Fruit fly (Drosophila melanogaster) whole organism, adult: ENCODE results near the gene CG9205.

Source experiments
- CG11617 ChIP-seq: fragments of 200-800 bp; sonication (Bioruptor generic); optimal IDR thresholded peaks from 2 replicates; lab custom pipeline; 2017; ENCODE audit warnings: mild to moderate bottlenecking, missing biosample characterization, missing genetic modification reagents, missing genetic modification characterization
- CG12768 ChIP-seq: fragments of 200-800 bp; sonication (Bioruptor generic); optimal IDR thresholded peaks from 2 replicates; lab custom pipeline; 2017; ENCODE audit warnings: missing biosample characterization, missing genetic modification characterization, mild to moderate bottlenecking, moderate library complexity, missing genetic modification reagents
- CG14711 ChIP-seq: fragments of 200-800 bp; sonication (Bioruptor generic); optimal IDR thresholded peaks from 2 replicates; lab custom pipeline; 2018; ENCODE audit warnings: missing biosample characterization, mild to moderate bottlenecking, missing genetic modification characterization, moderate library complexity
- CG1620 ChIP-seq: fragments of 200-800 bp; sonication (Bioruptor generic); optimal IDR thresholded peaks from 2 replicates; lab custom pipeline; 2016; ENCODE audit warnings: missing biosample characterization, missing genetic modification characterization
- CG33017 ChIP-seq: fragments of 200-800 bp; sonication (Bioruptor generic); optimal IDR thresholded peaks from 2 replicates; lab custom pipeline; 2018; ENCODE audit warnings: missing biosample characterization, mild to moderate bottlenecking, missing genetic modification characterization, moderate library complexity
- CG5204 ChIP-seq: fragments of 200-800 bp; sonication (Bioruptor generic); optimal IDR thresholded peaks from 2 replicates; lab custom pipeline; 2016; ENCODE audit warnings: missing biosample characterization, missing genetic modification characterization
- CG7045 ChIP-seq: fragments of 200-800 bp; sonication (Bioruptor generic); optimal IDR thresholded peaks from 2 replicates; lab custom pipeline; 2017; ENCODE audit warnings: missing biosample characterization, mild to moderate bottlenecking, missing genetic modification characterization
- CG7101 ChIP-seq: fragments of 200-800 bp; sonication (Bioruptor generic); optimal IDR thresholded peaks from 2 replicates; lab custom pipeline; 2018; ENCODE audit warnings: missing biosample characterization, mild to moderate bottlenecking, missing genetic modification characterization, moderate library complexity
- Clk ChIP-seq: fragments of 200-800 bp; sonication (Bioruptor generic); optimal IDR thresholded peaks from 2 replicates; lab custom pipeline; 2017; ENCODE audit warnings: missing biosample characterization, missing genetic modification characterization
- Crg-1 ChIP-seq: fragments of 200-800 bp; sonication (Bioruptor generic); optimal IDR thresholded peaks from 2 replicates; lab custom pipeline; 2016; ENCODE audit warnings: missing biosample characterization, missing genetic modification characterization
- Hr96 ChIP-seq: fragments of 200-800 bp; sonication (Bioruptor generic); optimal IDR thresholded peaks from 2 replicates; lab custom pipeline; 2016; ENCODE audit warnings: missing biosample characterization, missing genetic modification characterization
- Mnt ChIP-seq: fragments of 200-800 bp; sonication (Bioruptor generic); optimal IDR thresholded peaks from 2 replicates; lab custom pipeline; 2016; ENCODE audit warnings: missing biosample characterization, mild to moderate bottlenecking, missing genetic modification characterization
- bab1 ChIP-seq: fragments of 200-800 bp; sonication (Bioruptor generic); optimal IDR thresholded peaks from 3 replicates; lab custom pipeline; 2019; ENCODE audit warnings: missing biosample characterization, mild to moderate bottlenecking, missing genetic modification characterization, moderate library complexity
- cic ChIP-seq: fragments of 200-800 bp; sonication (Bioruptor generic); optimal IDR thresholded peaks from 2 replicates; lab custom pipeline; 2017; ENCODE audit warnings: missing biosample characterization, mild to moderate bottlenecking, missing genetic modification characterization, moderate library complexity
- cnc ChIP-seq, 2 experiments: fragments of >200 bp; optimal IDR thresholded peaks; 2 replicates each; lab custom pipeline; 2017
- kay ChIP-seq: fragments of 200-800 bp; sonication (Bioruptor generic); peaks from one replicate; lab custom pipeline; 2016; ENCODE audit warnings: missing biosample characterization, missing genetic modification characterization, borderline replicate concordance
- ovo ChIP-seq: fragments of 200-800 bp; sonication (Bioruptor generic); optimal IDR thresholded peaks from 2 replicates; lab custom pipeline; 2016; ENCODE audit warnings: missing biosample characterization, missing genetic modification characterization
- pad ChIP-seq: fragments of 200-800 bp; sonication (Bioruptor generic); optimal IDR thresholded peaks from 3 replicates; lab custom pipeline; 2017; ENCODE audit warnings: missing biosample characterization, missing genetic modification characterization, mild to moderate bottlenecking, moderate library complexity, missing genetic modification reagents
- tj ChIP-seq: fragments of 200-800 bp; sonication (Bioruptor generic); optimal IDR thresholded peaks from 3 replicates; lab custom pipeline; 2017; ENCODE audit warnings: missing biosample characterization, mild to moderate bottlenecking, missing genetic modification characterization, moderate library complexity
- toe ChIP-seq: fragments of 200-800 bp; sonication (Bioruptor generic); optimal IDR thresholded peaks from 2 replicates; lab custom pipeline; 2016; ENCODE audit warnings: missing biosample characterization, missing genetic modification characterization

CG9205 gene

dm6 chr3L:1034887-1035260, 377 bp downstream of the CG9205 start:
- TF ChIP-seq CG12768 (GFP tag; lab: Kevin White, UChicago) (no peak), CG14711 (tag; lab: Kevin White, UChicago) (peak; percentile 5), CG1620 (GFP tag; lab: Kevin White, UChicago) (peak; percentile 5), bab1 (GFP tag; lab: Kevin White, UChicago) (peak; percentile 79), CG7101 (tag; lab: Kevin White, UChicago) (peak; percentile 60), CG7045 (GFP tag; lab: Kevin White, UChicago) (peak; percentile 4), Hr96 (GFP tag; lab: Kevin White, UChicago) (no peak), pad (GFP tag; lab: Kevin White, UChicago) (peak; percentile 38)

dm6 chr3L:1041410-1041809, 6.9 kb downstream of the CG9205 start:
- no peak for TF ChIP-seq cnc (optimal IDR thresholded peaks at IDR 0.05; lab: Kevin White, UChicago)
- no peak for TF ChIP-seq CG12768 (GFP tag; lab: Kevin White, UChicago)
- TF ChIP-seq CG33017 (tag; lab: Kevin White, UChicago), result no peak
- TF ChIP-seq pad (GFP tag; lab: Kevin White, UChicago), result no peak
- TF ChIP-seq CG5204 (GFP tag; lab: Kevin White, UChicago), result no peak
- no peak for TF ChIP-seq tj (GFP tag; lab: Kevin White, UChicago)
- TF ChIP-seq CG14711 (tag; lab: Kevin White, UChicago), result no peak

dm6 chr3L:1043530-1043929, 9.0 kb downstream of the CG9205 start:
- TF ChIP-seq ovo (GFP tag; lab: Kevin White, UChicago) (no peak), CG14711 (tag; lab: Kevin White, UChicago) (no peak), CG1620 (GFP tag; lab: Kevin White, UChicago) (no peak), Hr96 (GFP tag; lab: Kevin White, UChicago) (no peak)

dm6 chr3L:1046436-1046835, 11.9 kb downstream of the CG9205 start:
- TF ChIP-seq CG7045 (GFP tag; lab: Kevin White, UChicago), result no peak
- no peak for TF ChIP-seq CG14711 (tag; lab: Kevin White, UChicago)
- no peak for TF ChIP-seq pad (GFP tag; lab: Kevin White, UChicago)
- no peak for TF ChIP-seq CG5204 (GFP tag; lab: Kevin White, UChicago)
- TF ChIP-seq bab1 (GFP tag; lab: Kevin White, UChicago), result no peak
- TF ChIP-seq tj (GFP tag; lab: Kevin White, UChicago), result no peak
- TF ChIP-seq Crg-1, result no peak
- TF ChIP-seq CG33017 (tag; lab: Kevin White, UChicago), result no peak
- TF ChIP-seq Mnt (GFP tag; lab: Kevin White, UChicago), result no peak
- no peak for TF ChIP-seq CG11617 (GFP tag; lab: Kevin White, UChicago)
- no peak for TF ChIP-seq Clk (GFP tag; lab: Kevin White, UChicago)
- TF ChIP-seq Hr96 (GFP tag; lab: Kevin White, UChicago), result no peak
- no peak for TF ChIP-seq kay (GFP tag; lab: Kevin White, UChicago)
- no peak for TF ChIP-seq toe (GFP tag; lab: Kevin White, UChicago)
- TF ChIP-seq CG7101 (tag; lab: Kevin White, UChicago), result no peak
- TF ChIP-seq CG12768 (GFP tag; lab: Kevin White, UChicago), result no peak
- TF ChIP-seq ovo (GFP tag; lab: Kevin White, UChicago), result no peak

- TF ChIP-seq tj (GFP tag; lab: Kevin White, UChicago), result no peak
- no peak for TF ChIP-seq CG7101 (tag; lab: Kevin White, UChicago)
- no peak for TF ChIP-seq CG5204 (GFP tag; lab: Kevin White, UChicago)
- no peak for TF ChIP-seq bab1 (GFP tag; lab: Kevin White, UChicago)
- TF ChIP-seq cic (GFP tag; lab: Kevin White, UChicago), result no peak
- TF ChIP-seq CG14711 (tag; lab: Kevin White, UChicago), result no peak
- no peak for TF ChIP-seq pad (GFP tag; lab: Kevin White, UChicago)
- TF ChIP-seq CG1620 (GFP tag; lab: Kevin White, UChicago), result no peak
- no peak for TF ChIP-seq CG7045 (GFP tag; lab: Kevin White, UChicago)
- TF ChIP-seq CG12768 (GFP tag; lab: Kevin White, UChicago), result no peak
- TF ChIP-seq toe (GFP tag; lab: Kevin White, UChicago), result no peak
- no peak for TF ChIP-seq Mnt (GFP tag; lab: Kevin White, UChicago)
Measured at dm6 chr3L:1055932-1056331, 21.4 kb downstream of the CG9205 start.

dm6 chr3L:1062463-1062862, 28.0 kb downstream of the CG9205 start:
- TF ChIP-seq ovo (GFP tag; lab: Kevin White, UChicago), result no peak
- no peak for TF ChIP-seq kay (GFP tag; lab: Kevin White, UChicago)

- TF ChIP-seq bab1 (GFP tag; lab: Kevin White, UChicago) (no peak), Clk (GFP tag; lab: Kevin White, UChicago) (no peak), Mnt (GFP tag; lab: Kevin White, UChicago) (no peak), Hr96 (GFP tag; lab: Kevin White, UChicago) (no peak), toe (GFP tag; lab: Kevin White, UChicago) (no peak), CG33017 (tag; lab: Kevin White, UChicago) (no peak), cnc (optimal IDR thresholded peaks at IDR 0.05; lab: Kevin White, UChicago) (no peak), CG14711 (tag; lab: Kevin White, UChicago) (no peak), kay (GFP tag; lab: Kevin White, UChicago) (no peak), CG7045 (GFP tag; lab: Kevin White, UChicago) (no peak), ovo (GFP tag; lab: Kevin White, UChicago) (no peak), tj (GFP tag; lab: Kevin White, UChicago) (no peak), pad (GFP tag; lab: Kevin White, UChicago) (no peak), Crg-1 (no peak), cic (GFP tag; lab: Kevin White, UChicago) (no peak), CG1620 (GFP tag; lab: Kevin White, UChicago) (no peak), CG5204 (GFP tag; lab: Kevin White, UChicago) (no peak)
Measured at dm6 chr3L:1064381-1064780, 29.9 kb downstream of the CG9205 start.
